Fruit fly (Drosophila melanogaster): Measurements from ENCODE around the gene Mur18B.

Gene Mur18B

dm6 chrX:19208014-19208413, 5.0 kb upstream of the Mur18B start, which contains the start of gene Ulp1 (continued):
- TF ChIP-seq peb (GFP tag; IDR thresholded peaks at IDR 0.05) = no peak
- peak; percentile 55 for TF ChIP-seq CG8290 (GFP tag; optimal IDR thresholded peaks at IDR 0.05)
- TF ChIP-seq CG8290 (tag; optimal IDR thresholded peaks at IDR 0.05) = peak in 1 of 2 experiments; percentile 81
- TF ChIP-seq CG7786 (GFP tag; optimal IDR thresholded peaks at IDR 0.05) = no peak
- TF ChIP-seq sug (tag; optimal IDR thresholded peaks at IDR 0.05) = peak; percentile 30
- 0 out of 2 replicates have a peak, but pooled peaks have one; percentile 38 for TF ChIP-seq ato (GFP tag; IDR thresholded peaks at IDR 0.05; ENCODE audit: partially characterized antibody)
- TF ChIP-seq abd-A (tag; optimal IDR thresholded peaks at IDR 0.05) = no peak
- no peak for TF ChIP-seq gt (GFP tag; IDR thresholded peaks at IDR 0.05)
- TF ChIP-seq sens (GFP tag) = peak; percentile 71
- peak; percentile 55 for TF ChIP-seq exex (tag; optimal IDR thresholded peaks at IDR 0.05)
- TF ChIP-seq HHEX (GFP tag; optimal IDR thresholded peaks at IDR 0.05) = no peak
- no peak for TF ChIP-seq klu (GFP tag; IDR thresholded peaks at IDR 0.05)
- TF ChIP-seq Med (GFP tag) = peak; percentile 87
- TF ChIP-seq CG6254 (GFP tag; optimal IDR thresholded peaks at IDR 0.05) = no peak
- peak; percentile 23 for TF ChIP-seq nerfin-1 (tag; optimal IDR thresholded peaks at IDR 0.05)
- TF ChIP-seq CG15269 (tag; optimal IDR thresholded peaks at IDR 0.05) = no peak
- TF ChIP-seq tll (GFP tag; optimal IDR thresholded peaks at IDR 0.05) = no peak
- TF ChIP-seq CG8388 (GFP tag; optimal IDR thresholded peaks at IDR 0.05) = no peak
- TF ChIP-seq CG10959 (GFP tag; IDR thresholded peaks at IDR 0.05) = no peak
- no peak for TF ChIP-seq CG10321 (GFP tag; IDR thresholded peaks at IDR 0.05)
- TF ChIP-seq CG4424 (GFP tag; optimal IDR thresholded peaks at IDR 0.05) = no peak
- peak; percentile 62; the same call in 2 of the 3 replicates for TF ChIP-seq Opbp (GFP tag; IDR thresholded peaks at IDR 0.05; ENCODE audit: partially characterized antibody)
- TF ChIP-seq CG18764 (GFP tag; optimal IDR thresholded peaks at IDR 0.05) = no peak
- TF ChIP-seq Bgb (GFP tag; IDR thresholded peaks at IDR 0.05; ENCODE audit: partially characterized antibody) = peak; percentile 55
- TF ChIP-seq CG11695 (GFP tag; IDR thresholded peaks at IDR 0.05) = no peak
- TF ChIP-seq CG18599 (GFP tag; optimal IDR thresholded peaks at IDR 0.05) = no peak
- no peak for TF ChIP-seq dmrt99B (tag; optimal IDR thresholded peaks at IDR 0.05)
- no peak for TF ChIP-seq CG5953 (GFP tag; IDR thresholded peaks at IDR 0.05)
- no peak for TF ChIP-seq CG31224 (GFP tag; IDR thresholded peaks at IDR 0.05)
- peak; percentile 85 for TF ChIP-seq CG10267 (tag; optimal IDR thresholded peaks at IDR 0.05)
- TF ChIP-seq Dad (GFP tag; optimal IDR thresholded peaks at IDR 0.05) = no peak
- no peak for TF ChIP-seq CG14014 (GFP tag; IDR thresholded peaks at IDR 0.05)
- no peak for TF ChIP-seq CG10431 (GFP tag; optimal IDR thresholded peaks at IDR 0.05)
- no peak for TF ChIP-seq CG16815 (GFP tag; optimal IDR thresholded peaks at IDR 0.05)
- TF ChIP-seq CG43689 (GFP tag; IDR thresholded peaks at IDR 0.05) = no peak
- no peak for TF ChIP-seq CG15601 (tag; optimal IDR thresholded peaks at IDR 0.05)
- no peak for TF ChIP-seq CG8478 (optimal IDR thresholded peaks at IDR 0.05)
- peak; percentile 57 for TF ChIP-seq CG17829 (tag; optimal IDR thresholded peaks at IDR 0.05)
- TF ChIP-seq CG9437 (GFP tag; optimal IDR thresholded peaks at IDR 0.05) = no peak
- TF ChIP-seq CG2678 (tag; optimal IDR thresholded peaks at IDR 0.05) = no peak
- peak; percentile 62 for TF ChIP-seq YL-1 (GFP tag; optimal IDR thresholded peaks at IDR 0.05)
- TF ChIP-seq dimm (GFP tag; IDR thresholded peaks at IDR 0.05) = no peak
- no peak for TF ChIP-seq Spps (tag; optimal IDR thresholded peaks at IDR 0.05)
- TF ChIP-seq cg (GFP tag; optimal IDR thresholded peaks at IDR 0.05) = no peak
- no peak for TF ChIP-seq danr (GFP tag; IDR thresholded peaks at IDR 0.05)
- TF ChIP-seq crol (GFP tag; IDR thresholded peaks at IDR 0.05) = no peak
- TF ChIP-seq hth (optimal IDR thresholded peaks at IDR 0.05) = no peak
- no peak for TF ChIP-seq CG16779 (GFP tag; IDR thresholded peaks at IDR 0.05)
- no peak for TF ChIP-seq zfh1 (GFP tag; IDR thresholded peaks at IDR 0.05)
- no peak for TF ChIP-seq CG11093 (GFP tag; IDR thresholded peaks at IDR 0.05)
- no peak for TF ChIP-seq Max (GFP tag; optimal IDR thresholded peaks at IDR 0.05)
- peak; percentile 87 for TF ChIP-seq zen (tag; optimal IDR thresholded peaks at IDR 0.05)
